Fruit fly (Drosophila melanogaster): ENCODE data around the gene wg.

wg gene

DNA sequence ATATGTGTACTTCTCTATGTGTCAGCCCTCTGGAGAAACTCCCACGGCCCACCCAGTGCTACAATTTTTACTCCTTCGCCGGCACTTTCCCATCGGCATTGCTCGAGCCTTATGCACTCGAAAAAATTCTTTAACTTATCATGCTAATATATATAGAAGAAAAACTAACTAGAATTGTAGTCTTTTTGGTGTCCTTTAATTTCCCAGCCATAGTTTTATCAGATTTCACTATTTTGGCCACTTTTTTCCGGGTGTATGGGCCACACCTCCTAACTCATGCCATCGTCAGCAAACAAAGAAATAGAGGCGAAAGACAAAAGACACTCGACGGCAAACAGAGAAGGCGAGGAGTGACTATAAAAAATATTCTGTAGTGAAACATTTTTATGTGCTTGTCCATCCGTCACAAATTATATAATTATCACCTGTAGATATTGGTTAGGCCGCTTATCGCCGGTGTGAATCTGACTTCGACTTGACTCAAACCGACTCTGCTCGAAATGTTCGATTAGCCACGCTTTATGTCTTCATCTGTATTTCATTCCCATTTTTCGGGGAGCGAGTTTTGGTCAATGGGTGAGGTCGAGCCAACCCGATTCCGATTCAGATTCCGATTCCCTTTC is 8.1 kb upstream of the wg start:
- TF ChIP-seq Sin3A (optimal IDR thresholded peaks at IDR 0.05): no peak
- TF ChIP-seq insv (optimal IDR thresholded peaks at IDR 0.05): no peak
- TF ChIP-seq Myc (optimal IDR thresholded peaks at IDR 0.05): no peak
- no peak for TF ChIP-seq ttk (optimal IDR thresholded peaks at IDR 0.05)
- TF ChIP-seq h (optimal IDR thresholded peaks at IDR 0.05): no peak
- no peak for TF ChIP-seq psq (optimal IDR thresholded peaks at IDR 0.05)

DNA sequence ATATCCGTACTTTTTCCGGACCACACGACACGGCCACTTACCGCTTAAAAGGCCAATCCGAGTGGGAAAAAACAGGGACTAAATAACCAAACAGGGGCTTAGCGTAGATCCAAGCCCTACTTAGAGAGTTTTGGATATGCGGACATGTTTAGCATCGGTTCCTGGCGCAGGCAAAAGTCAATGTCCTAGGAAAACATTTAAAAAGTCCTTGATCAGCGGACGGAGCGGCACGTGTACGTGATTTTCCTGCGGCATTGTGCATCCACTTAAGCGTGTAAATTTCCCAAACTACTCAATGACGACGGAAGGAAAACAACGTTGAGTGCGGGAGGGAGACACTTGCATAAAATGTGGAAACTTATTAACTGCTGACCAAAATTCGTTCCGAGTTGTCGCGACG is 7.0 kb upstream of the wg start:
- TF ChIP-seq Sin3A (optimal IDR thresholded peaks at IDR 0.05) (no peak), Myc (optimal IDR thresholded peaks at IDR 0.05) (no peak), h (optimal IDR thresholded peaks at IDR 0.05) (no peak), insv (optimal IDR thresholded peaks at IDR 0.05) (no peak), ttk (optimal IDR thresholded peaks at IDR 0.05) (no peak), psq (optimal IDR thresholded peaks at IDR 0.05) (no peak)

DNA sequence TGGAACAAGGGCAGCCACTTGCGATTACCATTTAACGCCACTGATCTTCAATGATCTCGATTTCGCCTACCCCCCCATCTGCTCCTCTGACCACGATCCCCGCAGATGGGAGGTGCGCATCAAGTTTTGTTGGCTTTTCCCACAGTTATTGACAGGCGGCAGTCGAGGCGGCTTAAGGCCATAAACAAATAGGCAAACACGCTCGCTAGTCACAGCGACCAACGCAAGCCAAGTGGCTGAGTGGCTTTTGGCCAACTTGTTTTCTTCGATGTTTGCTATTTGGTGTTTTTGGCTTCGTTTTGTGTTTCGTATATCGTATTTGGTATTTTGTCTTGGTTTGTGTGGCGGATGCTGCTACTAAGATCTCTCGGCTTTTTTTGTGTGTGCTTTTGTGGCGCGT is 5.5 kb upstream of the wg start:
- TF ChIP-seq psq (optimal IDR thresholded peaks at IDR 0.05): no peak

DNA sequence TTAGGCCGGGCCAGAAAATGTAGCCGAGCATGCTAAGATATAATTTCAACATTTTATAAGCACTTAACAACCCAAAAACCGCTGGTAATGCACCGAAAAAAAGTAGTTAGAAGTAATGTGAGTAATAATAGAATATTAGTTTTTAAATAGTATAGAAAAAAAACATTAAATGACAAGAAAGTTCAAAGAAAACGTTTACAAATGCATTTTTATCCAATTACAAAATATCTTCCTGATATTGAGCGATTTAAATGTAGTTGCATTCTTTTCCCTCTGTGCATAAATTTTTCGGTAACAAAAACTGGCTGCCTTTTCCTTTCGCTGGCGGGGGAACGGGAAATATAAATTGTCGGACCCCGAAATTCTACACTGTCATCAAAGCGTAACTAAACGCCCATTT is 4.2 kb upstream of the wg start:
- TF ChIP-seq psq (optimal IDR thresholded peaks at IDR 0.05) (no peak), insv (optimal IDR thresholded peaks at IDR 0.05) (no peak), h (optimal IDR thresholded peaks at IDR 0.05) (no peak), Sin3A (optimal IDR thresholded peaks at IDR 0.05) (no peak), Myc (optimal IDR thresholded peaks at IDR 0.05) (no peak), ttk (optimal IDR thresholded peaks at IDR 0.05) (no peak)

DNA sequence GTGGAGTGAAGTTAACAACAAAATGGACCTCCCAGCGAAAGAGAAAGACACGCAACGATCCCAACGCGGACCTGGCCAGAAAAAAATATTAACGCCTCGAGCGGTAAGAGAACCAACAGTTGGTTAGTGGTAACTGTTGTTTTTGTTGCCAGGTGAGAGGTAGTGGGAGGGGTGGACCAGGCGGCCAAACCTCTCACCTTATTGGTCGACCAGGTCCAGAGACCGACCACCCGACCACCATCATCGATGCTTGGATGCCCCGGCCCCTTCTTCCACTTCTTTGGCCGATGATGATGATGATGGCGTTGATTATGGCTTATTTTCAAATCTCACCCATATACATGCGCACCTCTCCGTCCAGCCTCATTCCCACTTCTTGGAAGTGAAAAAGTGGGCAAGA is 3.7 kb upstream of the wg start:
- TF ChIP-seq insv (optimal IDR thresholded peaks at IDR 0.05) (no peak), h (optimal IDR thresholded peaks at IDR 0.05) (no peak), Myc (optimal IDR thresholded peaks at IDR 0.05) (no peak), psq (optimal IDR thresholded peaks at IDR 0.05) (no peak), ttk (optimal IDR thresholded peaks at IDR 0.05) (no peak), Sin3A (optimal IDR thresholded peaks at IDR 0.05) (no peak)

DNA sequence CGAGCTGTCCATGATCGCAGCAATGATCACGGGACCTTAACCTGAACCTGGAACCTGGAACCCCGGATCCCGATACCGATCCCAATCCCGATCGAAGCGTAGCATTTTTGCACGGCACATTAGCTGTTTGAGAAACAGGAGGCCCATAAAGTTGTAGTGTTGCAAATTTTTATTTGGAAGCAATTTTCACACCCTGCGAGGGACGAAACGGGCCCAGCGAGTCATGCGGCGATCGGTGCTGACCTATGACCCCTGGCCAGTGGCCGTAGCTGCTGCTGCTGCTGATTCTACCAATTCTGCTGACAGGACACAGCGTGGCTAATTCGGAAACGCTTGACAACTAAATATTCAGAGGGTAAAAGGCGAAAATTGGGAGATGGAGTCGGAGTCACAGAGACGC is 2.6 kb upstream of the wg start:
- TF ChIP-seq psq (optimal IDR thresholded peaks at IDR 0.05) (no peak), h (optimal IDR thresholded peaks at IDR 0.05) (no peak), Sin3A (optimal IDR thresholded peaks at IDR 0.05) (no peak), ttk (optimal IDR thresholded peaks at IDR 0.05) (no peak), Myc (optimal IDR thresholded peaks at IDR 0.05) (no peak), insv (optimal IDR thresholded peaks at IDR 0.05) (no peak)

DNA sequence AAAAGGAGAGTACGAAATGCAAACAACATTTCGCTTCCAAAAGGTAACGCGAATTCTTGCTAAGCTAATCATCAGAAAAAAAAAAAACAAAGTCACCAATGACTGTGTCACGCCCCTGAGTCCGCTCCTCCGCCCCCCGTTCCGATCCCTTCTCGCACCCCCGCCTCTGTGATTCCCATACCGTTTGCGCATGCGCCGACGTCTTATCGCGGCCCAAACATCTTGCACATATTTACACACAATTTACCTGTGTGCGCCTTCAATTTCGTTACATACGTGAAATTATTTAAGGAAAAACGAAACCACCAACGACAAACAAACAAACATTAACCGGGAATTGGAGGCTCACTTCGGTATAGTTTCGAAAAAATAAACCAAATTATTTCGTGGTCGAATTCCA is 4.5 kb downstream of the wg start:
- TF ChIP-seq ttk (optimal IDR thresholded peaks at IDR 0.05): no peak
- TF ChIP-seq Myc (optimal IDR thresholded peaks at IDR 0.05): no peak
- TF ChIP-seq h (optimal IDR thresholded peaks at IDR 0.05): no peak
- TF ChIP-seq insv (optimal IDR thresholded peaks at IDR 0.05): no peak
- TF ChIP-seq psq (optimal IDR thresholded peaks at IDR 0.05): no peak
- TF ChIP-seq Sin3A (optimal IDR thresholded peaks at IDR 0.05): no peak

DNA sequence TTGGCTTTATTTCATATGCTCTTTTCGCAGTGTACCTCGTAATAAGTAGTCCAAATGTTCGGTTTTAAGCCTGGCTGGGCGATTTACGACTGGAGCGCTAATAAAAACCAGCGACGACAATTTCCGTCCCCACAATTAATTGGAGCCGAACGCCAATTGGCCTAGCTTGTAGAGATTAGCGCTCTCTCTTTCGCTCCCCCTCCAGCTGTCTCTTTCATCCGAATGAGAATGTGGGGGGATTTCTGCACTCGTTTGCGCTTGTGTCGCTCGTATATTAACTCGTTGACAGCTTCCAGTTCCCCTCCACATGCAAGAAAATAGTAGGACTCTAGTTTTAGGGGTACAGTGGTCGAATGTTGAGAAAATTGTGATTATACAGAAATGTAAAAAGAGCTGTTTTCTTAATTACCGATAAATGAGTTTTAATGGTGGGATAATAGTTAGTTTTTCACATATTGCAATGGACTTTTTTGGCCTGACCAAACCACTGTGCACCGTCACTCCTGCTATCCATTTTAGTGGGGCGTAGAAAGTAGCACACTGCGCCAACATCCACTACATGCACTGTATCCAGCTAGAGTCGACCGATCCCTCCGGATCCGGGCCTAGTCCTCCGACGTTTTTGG is 6.4 kb downstream of the wg start:
- TF ChIP-seq Sin3A (optimal IDR thresholded peaks at IDR 0.05) (no peak), psq (optimal IDR thresholded peaks at IDR 0.05) (no peak), Myc (optimal IDR thresholded peaks at IDR 0.05) (no peak), h (optimal IDR thresholded peaks at IDR 0.05) (no peak), insv (optimal IDR thresholded peaks at IDR 0.05) (no peak), ttk (optimal IDR thresholded peaks at IDR 0.05) (no peak)

DNA sequence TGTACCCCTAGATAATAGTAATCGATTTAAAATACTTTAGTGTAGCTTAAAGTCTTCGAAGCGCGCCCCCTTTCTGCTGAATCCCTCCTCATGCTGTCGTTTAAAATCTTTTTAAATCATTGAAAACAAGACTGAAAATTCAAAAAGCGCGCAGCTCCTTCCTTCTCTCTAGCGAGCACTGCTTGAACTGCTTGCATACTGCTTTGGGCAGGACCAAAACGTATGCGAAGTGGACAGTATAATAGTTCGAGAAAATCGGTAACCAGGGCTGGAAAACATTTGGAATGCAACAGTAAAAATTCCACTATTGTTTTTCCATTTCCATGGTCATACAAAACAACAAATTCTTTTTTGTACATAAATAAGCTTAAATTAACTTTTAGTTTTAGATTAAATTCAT is 8.6 kb downstream of the wg start:
- TF ChIP-seq psq (optimal IDR thresholded peaks at IDR 0.05) (no peak), ttk (optimal IDR thresholded peaks at IDR 0.05) (no peak), insv (optimal IDR thresholded peaks at IDR 0.05) (no peak), Myc (optimal IDR thresholded peaks at IDR 0.05) (no peak), h (optimal IDR thresholded peaks at IDR 0.05) (no peak), Sin3A (optimal IDR thresholded peaks at IDR 0.05) (no peak)

DNA sequence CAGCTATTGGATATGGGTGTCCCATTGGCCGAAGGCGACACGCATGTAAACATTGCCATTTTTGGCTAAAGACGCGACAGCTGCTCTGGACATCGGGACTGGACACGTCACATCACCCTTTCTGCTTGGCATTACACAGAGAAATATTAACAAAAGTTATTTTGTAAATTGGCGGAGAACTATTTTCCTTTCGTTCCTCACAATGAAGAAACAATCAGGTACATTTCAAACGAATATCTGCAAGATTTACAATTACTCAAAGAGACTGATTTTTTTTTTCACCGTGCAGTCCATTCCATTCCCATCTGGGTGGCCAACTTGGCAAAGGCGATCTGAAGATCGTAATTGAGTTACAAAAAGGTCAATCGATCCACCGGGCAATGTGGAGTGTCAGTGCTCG is 12.4 kb downstream of the wg start:
- no peak for TF ChIP-seq Sin3A (optimal IDR thresholded peaks at IDR 0.05)
- no peak for TF ChIP-seq insv (optimal IDR thresholded peaks at IDR 0.05)
- TF ChIP-seq psq (optimal IDR thresholded peaks at IDR 0.05): no peak
- TF ChIP-seq Myc (optimal IDR thresholded peaks at IDR 0.05): no peak
- no peak for TF ChIP-seq ttk (optimal IDR thresholded peaks at IDR 0.05)
- TF ChIP-seq h (optimal IDR thresholded peaks at IDR 0.05): no peak

DNA sequence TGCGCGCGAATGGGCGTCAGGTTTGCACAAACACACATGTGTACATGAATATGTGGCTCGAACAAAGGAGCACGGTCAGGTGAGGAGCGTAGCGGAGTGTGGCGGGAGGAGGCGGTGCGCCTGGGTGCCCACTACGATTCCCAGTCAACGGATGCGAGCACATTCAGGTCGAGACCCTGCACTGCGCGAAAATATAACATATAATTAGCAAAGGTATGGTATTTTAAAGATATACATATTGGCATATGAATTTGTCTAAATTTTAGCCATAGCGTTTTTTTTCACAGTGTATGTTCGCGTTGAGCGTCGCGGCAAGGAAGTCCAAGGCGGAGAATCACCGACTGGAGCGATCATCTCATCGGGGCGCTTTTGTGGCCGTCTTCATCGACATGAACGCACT is 13.0 kb downstream of the wg start:
- no peak for TF ChIP-seq psq (optimal IDR thresholded peaks at IDR 0.05)
- TF ChIP-seq Myc (optimal IDR thresholded peaks at IDR 0.05): no peak
- TF ChIP-seq insv (optimal IDR thresholded peaks at IDR 0.05): no peak
- TF ChIP-seq h (optimal IDR thresholded peaks at IDR 0.05): no peak
- no peak for TF ChIP-seq Sin3A (optimal IDR thresholded peaks at IDR 0.05)
- TF ChIP-seq ttk (optimal IDR thresholded peaks at IDR 0.05): no peak

DNA sequence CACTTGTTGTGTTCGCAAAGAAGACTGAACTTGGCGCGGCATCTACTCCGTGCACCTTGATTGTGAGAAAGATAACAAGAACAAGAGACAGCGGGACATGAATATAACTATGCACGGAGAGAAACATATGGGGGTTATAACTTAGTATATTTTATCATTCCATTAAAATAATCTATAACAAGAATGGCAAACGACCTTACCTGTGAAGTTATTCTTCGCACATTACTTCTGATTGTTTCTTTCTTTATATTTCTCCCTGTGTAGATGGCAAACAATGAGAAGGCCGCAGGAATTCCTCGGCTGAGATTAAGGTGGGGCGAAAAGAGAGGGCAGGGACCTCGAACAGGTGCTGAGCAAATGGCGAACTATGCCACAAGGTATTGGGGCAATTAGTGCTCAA is 14.2 kb downstream of the wg start:
- TF ChIP-seq h (optimal IDR thresholded peaks at IDR 0.05) (no peak), ttk (optimal IDR thresholded peaks at IDR 0.05) (no peak), Myc (optimal IDR thresholded peaks at IDR 0.05) (no peak), Sin3A (optimal IDR thresholded peaks at IDR 0.05) (no peak), psq (optimal IDR thresholded peaks at IDR 0.05) (no peak), insv (optimal IDR thresholded peaks at IDR 0.05) (no peak)

DNA sequence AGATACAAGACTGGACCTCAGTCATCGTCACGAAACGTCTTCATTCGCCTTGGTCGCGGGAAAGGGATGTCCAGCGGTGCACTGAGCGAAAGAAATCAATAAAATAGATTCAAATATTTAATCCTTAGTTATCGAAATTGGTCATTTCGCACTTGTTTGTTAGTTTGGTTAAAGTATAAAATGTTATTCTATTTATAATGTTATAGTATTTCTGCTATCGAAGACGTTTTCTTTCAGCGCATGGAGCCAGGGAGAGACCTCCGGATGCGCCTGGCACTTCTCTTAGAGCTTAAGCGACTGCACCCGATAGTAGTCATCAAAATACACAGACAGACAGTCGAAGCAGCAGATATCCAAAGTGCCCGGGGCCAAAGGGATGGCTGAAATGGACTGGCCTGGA is 16.0 kb downstream of the wg start:
- TF ChIP-seq insv (optimal IDR thresholded peaks at IDR 0.05) (no peak), Sin3A (optimal IDR thresholded peaks at IDR 0.05) (no peak), psq (optimal IDR thresholded peaks at IDR 0.05) (no peak), h (optimal IDR thresholded peaks at IDR 0.05) (no peak), Myc (optimal IDR thresholded peaks at IDR 0.05) (no peak), ttk (optimal IDR thresholded peaks at IDR 0.05) (no peak)
